Fruit fly (Drosophila melanogaster): ENCODE data around the gene CG5281.

The CG5281 gene

DNA sequence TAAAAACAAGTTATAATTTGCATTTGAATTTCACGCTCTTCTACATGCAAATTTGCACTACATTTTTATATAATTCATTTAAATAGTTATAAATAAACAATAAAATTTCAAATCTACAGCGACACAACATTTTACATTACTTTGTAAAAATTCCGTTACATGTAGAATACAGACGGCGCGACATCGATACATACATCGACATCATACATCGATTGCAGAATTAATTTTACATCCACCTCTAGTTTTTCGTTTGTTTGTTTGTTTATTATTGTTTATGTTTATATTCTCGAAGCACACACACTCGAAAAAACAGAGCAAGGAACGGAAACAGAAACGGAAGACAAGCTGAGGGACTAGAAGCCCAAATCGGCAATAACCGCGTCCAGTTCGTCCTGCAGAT lies 1.9 kb downstream of the CG5281 start, which contains the start of gene CG17230 (continued):
- TF ChIP-seq HLH4C (GFP tag; IDR thresholded peaks at IDR 0.05; ENCODE audit: partially characterized antibody) (peak; percentile 64), fd102C (GFP tag; optimal IDR thresholded peaks at IDR 0.05) (no peak), NFAT (GFP tag; IDR thresholded peaks at IDR 0.05) (no peak), Drgx (GFP tag; IDR thresholded peaks at IDR 0.05) (no peak), CG4424 (GFP tag; optimal IDR thresholded peaks at IDR 0.05) (no peak), CG11696 (GFP tag; IDR thresholded peaks at IDR 0.05) (no peak), CG13894 (tag; optimal IDR thresholded peaks at IDR 0.05) (no peak), pita (GFP tag; optimal IDR thresholded peaks at IDR 0.05) (no peak), pzg (GFP tag; optimal IDR thresholded peaks at IDR 0.05) (peak; percentile 41), bigmax (GFP tag; optimal IDR thresholded peaks at IDR 0.05) (no peak), Bgb (GFP tag; IDR thresholded peaks at IDR 0.05; ENCODE audit: partially characterized antibody) (peak; percentile 87), CG30403 (GFP tag; optimal IDR thresholded peaks at IDR 0.05) (no peak), prd (optimal IDR thresholded peaks at IDR 0.05) (no peak), prd (GFP tag; IDR thresholded peaks at IDR 0.05) (no peak), chn (GFP tag; optimal IDR thresholded peaks at IDR 0.05) (no peak), Six4 (GFP tag; optimal IDR thresholded peaks at IDR 0.05) (no peak), CG15073 (GFP tag; optimal IDR thresholded peaks at IDR 0.05) (no peak), cad (GFP tag; optimal IDR thresholded peaks at IDR 0.05) (no peak), crc (GFP tag; optimal IDR thresholded peaks at IDR 0.05) (no peak), crp (GFP tag; optimal IDR thresholded peaks at IDR 0.05) (no peak), CG16779 (GFP tag; IDR thresholded peaks at IDR 0.05) (no peak), ind (GFP tag; optimal IDR thresholded peaks at IDR 0.05) (no peak), Mad (GFP tag; optimal IDR thresholded peaks at IDR 0.05) (no peak), CG11085 (GFP tag; IDR thresholded peaks at IDR 0.05) (no peak), CG10267 (tag; optimal IDR thresholded peaks at IDR 0.05) (no peak), CG43689 (GFP tag; IDR thresholded peaks at IDR 0.05) (no peak), CG2678 (tag; optimal IDR thresholded peaks at IDR 0.05) (no peak), gcm2 (GFP tag; optimal IDR thresholded peaks at IDR 0.05) (no peak), CG18619 (GFP tag; optimal IDR thresholded peaks at IDR 0.05) (no peak), inv (GFP tag; IDR thresholded peaks at IDR 0.05; ENCODE audit: partially characterized antibody) (peak; percentile 76), ftz-f1 (GFP tag; optimal IDR thresholded peaks at IDR 0.05) (no peak), vvl (GFP tag; IDR thresholded peaks at IDR 0.05) (0 out of 2 replicates have a peak, but pooled peaks have one; percentile 8), CHES-1-like (GFP tag; optimal IDR thresholded peaks at IDR 0.05) (no peak), ato (GFP tag; IDR thresholded peaks at IDR 0.05; ENCODE audit: partially characterized antibody) (0 out of 2 replicates have a peak, but pooled peaks have one; percentile 37), Lpt (GFP tag; optimal IDR thresholded peaks at IDR 0.05) (no peak), CG34224 (GFP tag; IDR thresholded peaks at IDR 0.05; ENCODE audit: partially characterized antibody) (peak; percentile 77), kni (GFP tag; optimal IDR thresholded peaks at IDR 0.05) (no peak), mirr (GFP tag; optimal IDR thresholded peaks at IDR 0.05) (no peak), Dref (GFP tag; IDR thresholded peaks at IDR 0.05) (peak; percentile 78), Neu2 (GFP tag; optimal IDR thresholded peaks at IDR 0.05; ENCODE audit: borderline replicate concordance) (no peak), corto (GFP tag; optimal IDR thresholded peaks at IDR 0.05) (no peak), NfI (GFP tag; optimal IDR thresholded peaks at IDR 0.05) (no peak), CG11247 (GFP tag; IDR thresholded peaks at IDR 0.05) (no peak), hkb (optimal IDR thresholded peaks at IDR 0.05) (no peak), hkb (GFP tag; IDR thresholded peaks at IDR 0.05) (no peak), CG7987 (GFP tag; optimal IDR thresholded peaks at IDR 0.05) (no peak), lola (GFP tag; optimal IDR thresholded peaks at IDR 0.05) (no peak), row (GFP tag; IDR thresholded peaks at IDR 0.05) (no peak), CG16863 (GFP tag; optimal IDR thresholded peaks at IDR 0.05) (no peak), CG15601 (tag; optimal IDR thresholded peaks at IDR 0.05) (no peak), CG4360 (GFP tag; IDR thresholded peaks at IDR 0.05) (no peak), HLH54F (GFP tag; optimal IDR thresholded peaks at IDR 0.05) (no peak)

Measured in whole organism, embryonic.